Fruit fly (Drosophila melanogaster) whole organism, embryonic: ENCODE results near the gene CG12010.

Experiments used
- CG10959 ChIP-seq: fragments of 200-800 bp; sonication (Bioruptor generic); IDR thresholded peaks from 2 replicates; pipeline ENCODE4 v1.3.6; 2022; ENCODE audit warnings: missing biosample characterization, missing genetic modification characterization
- CG12744 ChIP-seq: fragments of 200-800 bp; sonication (Bioruptor generic); optimal IDR thresholded peaks from 2 replicates; lab custom pipeline; 2016; ENCODE audit warnings: missing biosample characterization, missing genetic modification characterization
- CG14965 ChIP-seq: fragments of 200-800 bp; sonication (Bioruptor generic); optimal IDR thresholded peaks from 2 replicates; lab custom pipeline; 2016; ENCODE audit warnings: missing biosample characterization, missing genetic modification characterization, borderline replicate concordance
- CG15073 ChIP-seq: fragments of 200-800 bp; sonication (Bioruptor generic); optimal IDR thresholded peaks from 2 replicates; lab custom pipeline; 2016; ENCODE audit warnings: missing biosample characterization, missing genetic modification characterization
- CG15479 ChIP-seq: fragments of 200-800 bp; sonication (Bioruptor generic); optimal IDR thresholded peaks from 3 replicates; lab custom pipeline; 2019; ENCODE audit warnings: missing biosample characterization, mild to moderate bottlenecking, missing genetic modification characterization, moderate library complexity
- CG15601 ChIP-seq: fragments of 200-800 bp; sonication (Bioruptor generic); optimal IDR thresholded peaks from 3 replicates; lab custom pipeline; 2019; ENCODE audit warnings: missing biosample characterization, mild to moderate bottlenecking, missing genetic modification characterization, moderate library complexity
- CG1647 ChIP-seq: fragments of 200-800 bp; sonication (Bioruptor generic); optimal IDR thresholded peaks from 3 replicates; lab custom pipeline; 2016; ENCODE audit warnings: missing biosample characterization, missing genetic modification characterization
- CG17359 ChIP-seq: fragments of 200-800 bp; sonication (Bioruptor generic); optimal IDR thresholded peaks from 3 replicates; lab custom pipeline; 2018; ENCODE audit warnings: missing biosample characterization, mild to moderate bottlenecking, missing genetic modification characterization, moderate library complexity
- CG31224 ChIP-seq: fragments of 200-800 bp; sonication (Bioruptor generic); IDR thresholded peaks from 2 replicates; pipeline ENCODE4 v1.3.6; 2022; ENCODE audit warnings: missing biosample characterization, missing genetic modification characterization
- CG31441 ChIP-seq: fragments of 200-800 bp; sonication (Bioruptor generic); IDR thresholded peaks from 2 replicates; pipeline ENCODE4 v1.3.6; 2022; ENCODE audit warnings: missing biosample characterization, missing genetic modification characterization
- CG32767 ChIP-seq: fragments of 200-800 bp; sonication (Bioruptor generic); IDR thresholded peaks from 2 replicates; pipeline ENCODE4 v1.3.6; 2022; ENCODE audit warnings: missing biosample characterization, missing genetic modification characterization
- CG4854 ChIP-seq: fragments of 200-800 bp; sonication (Bioruptor generic); optimal IDR thresholded peaks from 2 replicates; lab custom pipeline; 2016; ENCODE audit warnings: missing biosample characterization, missing genetic modification characterization, inconsistent platforms
- CG5953 ChIP-seq: fragments of 200-800 bp; sonication (Bioruptor generic); IDR thresholded peaks from 2 replicates; pipeline ENCODE4 v1.3.6; 2022; ENCODE audit warnings: missing biosample characterization, missing genetic modification characterization
- CG6175 ChIP-seq: fragments of 200-800 bp; sonication (Bioruptor generic); IDR thresholded peaks from 3 replicates; pipeline ENCODE4 v1.3.6; 2022; ENCODE audit warnings: missing biosample characterization, missing genetic modification characterization
- CG6791 ChIP-seq: fragments of 200-800 bp; sonication (Bioruptor generic); IDR thresholded peaks from 3 replicates; pipeline ENCODE4 v1.3.6; 2022; ENCODE audit warnings: missing biosample characterization, missing genetic modification characterization; ENCODE audit not compliant: partially characterized antibody
- CG7271 ChIP-seq: fragments of 200-800 bp; sonication (Bioruptor generic); optimal IDR thresholded peaks from 2 replicates; lab custom pipeline; 2018; ENCODE audit warnings: missing biosample characterization, mild to moderate bottlenecking, missing genetic modification characterization, moderate library complexity
- CG8290 ChIP-seq, 3 experiments: fragments of 200-800 bp; sonication (Bioruptor generic); optimal IDR thresholded peaks; 2 replicates each; lab custom pipeline; 2016 to 2019; ENCODE audit warnings: missing biosample characterization in 3 of 3, missing genetic modification characterization in 3 of 3, mild to moderate bottlenecking in 2 of 3, moderate library complexity in 1 of 3
- CG8359 ChIP-seq: fragments of 200-800 bp; sonication (Bioruptor generic); optimal IDR thresholded peaks from 2 replicates; lab custom pipeline; 2017; ENCODE audit warnings: missing biosample characterization, mild to moderate bottlenecking, missing genetic modification characterization, borderline replicate concordance
- CG8478 ChIP-seq: fragments of >200 bp; optimal IDR thresholded peaks from 2 replicates; lab custom pipeline; 2018
- Camta ChIP-seq: fragments of 200-800 bp; sonication (Bioruptor generic); optimal IDR thresholded peaks from 2 replicates; lab custom pipeline; 2016; ENCODE audit warnings: missing biosample characterization, missing genetic modification characterization
- D19A ChIP-seq: fragments of 200-800 bp; optimal IDR thresholded peaks from 3 replicates; lab custom pipeline; 2019; ENCODE audit warnings: missing biosample characterization, mild to moderate bottlenecking, missing genetic modification characterization, moderate library complexity
- Dbx ChIP-seq: fragments of 200-800 bp; sonication (Bioruptor generic); IDR thresholded peaks from 3 replicates; pipeline ENCODE4 v1.3.6; 2022; ENCODE audit warnings: missing biosample characterization, missing genetic modification characterization
- Doc3 ChIP-seq: fragments of 200-800 bp; sonication (Bioruptor generic); IDR thresholded peaks from 3 replicates; pipeline ENCODE4 v1.3.6; 2022; ENCODE audit warnings: missing biosample characterization, missing genetic modification characterization; ENCODE audit not compliant: partially characterized antibody
- Dp ChIP-seq: fragments of 200-800 bp; sonication (Bioruptor generic); optimal IDR thresholded peaks from 2 replicates; lab custom pipeline; 2018; ENCODE audit warnings: missing biosample characterization, mild to moderate bottlenecking, missing genetic modification characterization, moderate library complexity
- Dref ChIP-seq: fragments of 200-800 bp; sonication (Bioruptor generic); IDR thresholded peaks from 2 replicates; pipeline ENCODE4 v1.3.6; 2022; ENCODE audit warnings: missing biosample characterization, missing genetic modification characterization
- Ets65A ChIP-seq: fragments of 200-800 bp; sonication (Bioruptor generic); peaks from one replicate; lab custom pipeline; 2016; ENCODE audit warnings: missing biosample characterization, missing genetic modification characterization
- HLH4C ChIP-seq: fragments of 200-800 bp; sonication (Bioruptor generic); IDR thresholded peaks from 3 replicates; pipeline ENCODE4 v1.3.6; 2022; ENCODE audit warnings: missing biosample characterization, missing genetic modification characterization; ENCODE audit not compliant: partially characterized antibody
- Hmx ChIP-seq: fragments of 200-800 bp; sonication (Bioruptor generic); optimal IDR thresholded peaks from 2 replicates; lab custom pipeline; 2016; ENCODE audit warnings: missing biosample characterization, missing genetic modification characterization
- NC2β ChIP-seq: fragments of 200-800 bp; sonication (Bioruptor generic); optimal IDR thresholded peaks from 2 replicates; lab custom pipeline; 2016; ENCODE audit warnings: missing biosample characterization, missing genetic modification characterization
- Nf-YA ChIP-seq: fragments of 200-800 bp; sonication (Bioruptor generic); IDR thresholded peaks from 2 replicates; pipeline ENCODE4 v1.3.6; 2022; ENCODE audit warnings: missing biosample characterization, missing genetic modification characterization
- Oaz ChIP-seq: fragments of 200-800 bp; sonication (Bioruptor generic); IDR thresholded peaks from 2 replicates; pipeline ENCODE4 v1.3.6; 2022; ENCODE audit warnings: missing biosample characterization, missing genetic modification characterization
- Rx ChIP-seq: fragments of 200-800 bp; sonication (Bioruptor generic); IDR thresholded peaks from 2 replicates; pipeline ENCODE4 v1.3.6; 2022; ENCODE audit warnings: missing biosample characterization, missing genetic modification characterization
- Side ChIP-seq: fragments of 200-800 bp; sonication (Bioruptor generic); optimal IDR thresholded peaks from 2 replicates; lab custom pipeline; 2016; ENCODE audit warnings: missing biosample characterization, missing genetic modification characterization
- YL-1 ChIP-seq: fragments of 200-800 bp; sonication (Bioruptor generic); optimal IDR thresholded peaks from 3 replicates; lab custom pipeline; 2017; ENCODE audit warnings: missing biosample characterization, mild to moderate bottlenecking, missing genetic modification characterization
- ase ChIP-seq: fragments of 200-800 bp; sonication (Bioruptor generic); IDR thresholded peaks from 3 replicates; pipeline ENCODE4 v1.3.6; 2022; ENCODE audit warnings: missing biosample characterization, missing genetic modification characterization
- cg ChIP-seq: fragments of 200-800 bp; sonication (Bioruptor generic); optimal IDR thresholded peaks from 3 replicates; lab custom pipeline; 2019; ENCODE audit warnings: missing biosample characterization, mild to moderate bottlenecking, missing genetic modification characterization, moderate library complexity
- ci ChIP-seq: fragments of 200-800 bp; sonication (Bioruptor generic); IDR thresholded peaks from 3 replicates; pipeline ENCODE4 v1.3.6; 2022; ENCODE audit warnings: missing biosample characterization, missing genetic modification characterization
- da ChIP-seq: fragments of 200-800 bp; sonication (Bioruptor generic); optimal IDR thresholded peaks from 2 replicates; lab custom pipeline; 2016; ENCODE audit warnings: missing biosample characterization, missing genetic modification characterization
- ems ChIP-seq: fragments of 200-800 bp; sonication (Bioruptor generic); optimal IDR thresholded peaks from 3 replicates; lab custom pipeline; 2016; ENCODE audit warnings: missing biosample characterization, missing genetic modification characterization
- gce ChIP-seq: fragments of 200-800 bp; sonication (Bioruptor generic); IDR thresholded peaks from 3 replicates; pipeline ENCODE4 v1.3.6; 2022; ENCODE audit warnings: missing biosample characterization, missing genetic modification characterization
- gro ChIP-seq: fragments of 200-800 bp; sonication (Bioruptor generic); optimal IDR thresholded peaks from 2 replicates; lab custom pipeline; 2016; ENCODE audit warnings: missing biosample characterization, missing genetic modification characterization
- hkb ChIP-seq, 2 experiments: fragments of 200-800 bp in 1 of 2; fragments of >200 bp in 1 of 2; sonication (Bioruptor generic) in 1 of 2; IDR thresholded peaks in 1 of 2; optimal IDR thresholded peaks in 1 of 2; 2 replicates each; pipeline versions ENCODE4 v1.3.6 to Lab custom; 2017 to 2022; ENCODE audit warnings: missing biosample characterization in 1 of 2, missing genetic modification characterization in 1 of 2
- hth ChIP-seq: fragments of >200 bp; optimal IDR thresholded peaks from 2 replicates; lab custom pipeline; 2017; ENCODE audit warnings: inconsistent platforms
- lov ChIP-seq, 2 experiments: fragments of 200-800 bp in 1 of 2; fragments of >200 bp in 1 of 2; sonication (Bioruptor generic) in 1 of 2; IDR thresholded peaks in 1 of 2; optimal IDR thresholded peaks in 1 of 2; 2 replicates in 1 of 2; 3 replicates in 1 of 2; pipeline versions ENCODE4 v1.3.6 to Lab custom; 2017 to 2022; ENCODE audit warnings: missing biosample characterization in 1 of 2, missing genetic modification characterization in 1 of 2
- pho ChIP-seq: fragments of 200-800 bp; sonication (Bioruptor generic); optimal IDR thresholded peaks from 2 replicates; lab custom pipeline; 2016; ENCODE audit warnings: missing biosample characterization, missing genetic modification characterization
- sob ChIP-seq: fragments of 200-800 bp; sonication (Bioruptor generic); IDR thresholded peaks from 2 replicates; pipeline ENCODE4 v1.3.6; 2022; ENCODE audit warnings: missing biosample characterization, missing genetic modification characterization
- ssp ChIP-seq: fragments of 200-800 bp; sonication (Bioruptor generic); IDR thresholded peaks from 2 replicates; pipeline ENCODE4 v1.3.6; 2022; ENCODE audit warnings: missing biosample characterization, missing genetic modification characterization
- stwl ChIP-seq: fragments of 200-800 bp; sonication (Bioruptor generic); optimal IDR thresholded peaks from 3 replicates; lab custom pipeline; 2018; ENCODE audit warnings: missing biosample characterization, mild to moderate bottlenecking, missing genetic modification characterization, moderate library complexity
- usp ChIP-seq: fragments of >200 bp; optimal IDR thresholded peaks from 2 replicates; lab custom pipeline; 2017; ENCODE audit warnings: missing biosample characterization, missing genetic modification characterization
- zfh2 ChIP-seq: fragments of 200-800 bp; sonication (Bioruptor generic); optimal IDR thresholded peaks from 2 replicates; lab custom pipeline; 2016; ENCODE audit warnings: missing biosample characterization, missing genetic modification characterization

Gene CG12010

dm6 chr3L:3380225-3381043 lies 6.4 kb downstream of the CG12010 start (continued):
- TF ChIP-seq CG32767 (GFP tag; lab: Robert Waterston, UW) (no peak), Nf-YA (GFP tag; lab: Robert Waterston, UW) (no peak), ase (no peak), ci (peak; percentile 77), CG6175 (GFP tag; lab: Robert Waterston, UW) (no peak), HLH4C (GFP tag; lab: Robert Waterston, UW) (no peak), CG31441 (peak; percentile 74), D19A (tag; lab: Kevin White, UChicago) (peak; percentile 47), CG1647 (GFP tag; lab: Kevin White, UChicago) (no peak), CG15073 (GFP tag; lab: Kevin White, UChicago) (no peak), NC2β (GFP tag; lab: Kevin White, UChicago) (no peak), hkb (optimal IDR thresholded peaks at IDR 0.05; lab: Kevin White, UChicago) (no peak), hkb (GFP tag; IDR thresholded peaks at IDR 0.05; lab: Robert Waterston, UW) (no peak), Dbx (GFP tag; lab: Robert Waterston, UW) (no peak), CG6791 (GFP tag; lab: Robert Waterston, UW) (no peak), cg (GFP tag; lab: Kevin White, UChicago) (no peak), stwl (tag; lab: Kevin White, UChicago) (no peak), ssp (GFP tag; lab: Robert Waterston, UW) (peak; percentile 57), Dref (no peak), zfh2 (GFP tag; lab: Kevin White, UChicago) (no peak), CG15479 (GFP tag; lab: Kevin White, UChicago) (no peak), pho (GFP tag; lab: Kevin White, UChicago) (no peak), Camta (GFP tag; lab: Kevin White, UChicago) (no peak), CG17359 (peak; percentile 55), CG7271 (tag; lab: Kevin White, UChicago) (no peak), Side (GFP tag; lab: Kevin White, UChicago) (no peak), CG14965 (GFP tag; lab: Kevin White, UChicago) (no peak), CG8290 (GFP tag; optimal IDR thresholded peaks at IDR 0.05; lab: Kevin White, UChicago) (peak; percentile 17), CG8290 (tag; optimal IDR thresholded peaks at IDR 0.05; lab: Kevin White, UChicago) (peak; percentile 22 to 79), Hmx (GFP tag; lab: Kevin White, UChicago) (no peak), CG5953 (0 out of 2 replicates have a peak, but pooled peaks have one; percentile 39), CG12744 (GFP tag; lab: Kevin White, UChicago) (no peak), Oaz (GFP tag; lab: Robert Waterston, UW) (no peak), gro (GFP tag; lab: Kevin White, UChicago) (no peak), YL-1 (GFP tag; lab: Kevin White, UChicago) (no peak), CG8359 (GFP tag; lab: Kevin White, UChicago) (no peak), usp (GFP tag; lab: Kevin White, UChicago) (no peak), hth (lab: Kevin White, UChicago) (no peak), Rx (GFP tag; lab: Robert Waterston, UW) (0 out of 2 replicates have a peak, but pooled peaks have one; percentile 29), CG31224 (GFP tag; lab: Robert Waterston, UW) (no peak), CG4854 (GFP tag; lab: Kevin White, UChicago) (no peak), gce (GFP tag; lab: Robert Waterston, UW) (no peak), lov (optimal IDR thresholded peaks at IDR 0.05; lab: Kevin White, UChicago) (no peak), lov (GFP tag; IDR thresholded peaks at IDR 0.05; lab: Robert Waterston, UW) (no peak), da (no peak), CG15601 (tag; lab: Kevin White, UChicago) (peak; percentile 54), ems (GFP tag; lab: Kevin White, UChicago) (no peak), Ets65A (GFP tag; lab: Kevin White, UChicago) (peak; percentile 85), CG10959 (GFP tag; lab: Robert Waterston, UW) (no peak), CG8478 (lab: Kevin White, UChicago) (no peak), Dp (GFP tag; lab: Kevin White, UChicago) (no peak), Doc3 (GFP tag; lab: Robert Waterston, UW) (no peak), sob (peak; percentile 19; the same call in 1 of the 2 replicates)
